Fruit fly (Drosophila melanogaster) S2 (cell line): ENCODE data around the gene CG33557.

Experiments
- CG8478 ChIP-seq: fragments of >200 bp; optimal IDR thresholded peaks from 2 replicates; lab custom pipeline; 2018
- CTCF ChIP-seq, 2 experiments: fragments of >200 bp; optimal IDR thresholded peaks; 2 replicates each; lab custom pipeline; 2018

- no peak for TF ChIP-seq CG8478
- TF ChIP-seq CTCF (optimal IDR thresholded peaks at IDR 0.05; lab: Kevin White, UChicago) = no peak
These were observed 37.8 kb downstream of the CG33557 start for dm6 chrX:10046760-10047159.
